Worm (Caenorhabditis elegans) whole organism, young adult: ENCODE measurements around the gene K06G5.1.

Source experiments
- B0261.1 ChIP-seq: sonication (generic microtip); optimal IDR thresholded peaks from 2 replicates; lab custom pipeline; 2016; ENCODE audit warnings: mild to moderate bottlenecking, missing genetic modification characterization, moderate library complexity, missing compliant biosample characterization
- B0336.3 ChIP-seq: fragments of 200-800 bp; sonication (Bioruptor generic); IDR thresholded peaks from 2 replicates; pipeline ENCODE4 v1.3.6; 2022; ENCODE audit warnings: missing genetic modification characterization, missing compliant biosample characterization
- C17E4.6 ChIP-seq: fragments of 200-800 bp; sonication (Bioruptor generic); IDR thresholded peaks from 2 replicates; pipeline ENCODE4 v1.3.6; 2022; ENCODE audit warnings: missing genetic modification reagents, missing genetic modification characterization, missing compliant biosample characterization
- F10E7.11 ChIP-seq: sonication (generic microtip); optimal IDR thresholded peaks from 2 replicates; lab custom pipeline; 2017; ENCODE audit warnings: mild to moderate bottlenecking, missing genetic modification characterization, moderate library complexity, missing compliant biosample characterization
- F39B2.1 ChIP-seq: fragments of 200-800 bp; sonication (Bioruptor generic); IDR thresholded peaks from 2 replicates; pipeline ENCODE4 v1.3.6; 2022; ENCODE audit warnings: missing genetic modification reagents, missing genetic modification characterization, missing compliant biosample characterization
- F55B11.4 ChIP-seq: sonication (generic microtip); optimal IDR thresholded peaks from 2 replicates; lab custom pipeline; 2016; ENCODE audit warnings: missing compliant biosample characterization, missing genetic modification characterization, borderline replicate concordance; ENCODE audit not compliant: insufficient read depth
- K11D2.4 ChIP-seq: fragments of 200-800 bp; sonication (Bioruptor generic); IDR thresholded peaks from 2 replicates; pipeline ENCODE4 v1.3.6; 2022; ENCODE audit warnings: missing genetic modification reagents, missing genetic modification characterization, missing compliant biosample characterization
- K12H6.12 ChIP-seq: fragments of 200-800 bp; sonication (Bioruptor generic); optimal IDR thresholded peaks from 2 replicates; lab custom pipeline; 2018; ENCODE audit warnings: mild to moderate bottlenecking, missing genetic modification characterization, missing compliant biosample characterization
- T26A5.8 ChIP-seq: sonication (generic microtip); optimal IDR thresholded peaks from 2 replicates; lab custom pipeline; 2016; ENCODE audit warnings: missing genetic modification characterization, missing compliant biosample characterization
- Y53G8AR.9 ChIP-seq: fragments of 200-800 bp; sonication (Bioruptor generic); conservative IDR thresholded peaks from 2 replicates; pipeline ENCODE4 v1.3.6; 2022; ENCODE audit warnings: missing genetic modification reagents, missing genetic modification characterization, missing compliant biosample characterization
- akir-1 ChIP-seq: fragments of 200-800 bp; sonication (Bioruptor generic); optimal IDR thresholded peaks from 2 replicates; lab custom pipeline; 2018; ENCODE audit warnings: mild to moderate bottlenecking, missing genetic modification characterization, moderate library complexity, missing compliant biosample characterization
- ama-1 ChIP-seq, 3 experiments: fragments of 150-350 bp in 1 of 3; sonication (generic microtip) in 2 of 3; optimal IDR thresholded peaks; 2 replicates each; lab custom pipeline; 2014 to 2018; ENCODE audit warnings: missing biosample characterization in 2 of 3, missing genetic modification characterization in 2 of 3, missing genetic modification reagents in 2 of 3
- aptf-2 ChIP-seq: fragments of 200-800 bp; sonication (Bioruptor generic); conservative IDR thresholded peaks from 2 replicates; pipeline ENCODE4 v1.3.6; 2022; ENCODE audit warnings: missing genetic modification reagents, missing genetic modification characterization, missing compliant biosample characterization
- ceh-100 ChIP-seq: fragments of 200-800 bp; sonication (Bioruptor generic); IDR thresholded peaks from 2 replicates; pipeline ENCODE4 v1.3.6; 2022; ENCODE audit warnings: missing genetic modification reagents, missing genetic modification characterization, missing compliant biosample characterization
- ceh-79 ChIP-seq: sonication (generic microtip); optimal IDR thresholded peaks from 2 replicates; lab custom pipeline; 2017; ENCODE audit warnings: mild to moderate bottlenecking, missing genetic modification characterization, missing compliant biosample characterization
- chd-7 ChIP-seq: sonication (generic microtip); optimal IDR thresholded peaks from 2 replicates; lab custom pipeline; 2016; ENCODE audit warnings: mild to moderate bottlenecking, missing genetic modification characterization, moderate library complexity, missing compliant biosample characterization
- dox-1 ChIP-seq: fragments of 200-800 bp; sonication (Bioruptor generic); IDR thresholded peaks from 2 replicates; pipeline ENCODE4 v1.3.6; 2022; ENCODE audit warnings: missing genetic modification reagents, missing genetic modification characterization, missing compliant biosample characterization
- egl-44 ChIP-seq: fragments of 200-800 bp; sonication (Bioruptor generic); IDR thresholded peaks from 2 replicates; pipeline ENCODE4 v1.3.6; 2022; ENCODE audit warnings: missing genetic modification reagents, missing genetic modification characterization, missing compliant biosample characterization
- ekl-4 ChIP-seq: fragments of 200-800 bp; sonication (Bioruptor generic); IDR thresholded peaks from 2 replicates; pipeline ENCODE4 v1.3.6; 2022; ENCODE audit warnings: missing genetic modification reagents, missing genetic modification characterization, missing compliant biosample characterization
- him-1 ChIP-seq: sonication (generic microtip); optimal IDR thresholded peaks from 2 replicates; lab custom pipeline; 2016; ENCODE audit warnings: missing genotype, missing genetic modification reagents, missing genetic modification characterization, missing compliant biosample characterization
- hlh-12 ChIP-seq: sonication (generic microtip); optimal IDR thresholded peaks from 2 replicates; lab custom pipeline; 2016; ENCODE audit warnings: missing genetic modification characterization, missing compliant biosample characterization
- hlh-26 ChIP-seq: fragments of 200-800 bp; sonication (Bioruptor generic); conservative IDR thresholded peaks from 2 replicates; pipeline ENCODE4 v1.3.6; 2022; ENCODE audit warnings: missing genetic modification reagents, missing genetic modification characterization, missing compliant biosample characterization
- hmg-20 ChIP-seq: fragments of 200-800 bp; sonication (Bioruptor generic); IDR thresholded peaks from 2 replicates; pipeline ENCODE4 v1.3.6; 2022; ENCODE audit warnings: missing genetic modification reagents, missing genetic modification characterization, missing compliant biosample characterization
- hrde-1 ChIP-seq: sonication (generic microtip); optimal IDR thresholded peaks from 2 replicates; lab custom pipeline; 2016; ENCODE audit warnings: missing genetic modification characterization, mild to moderate bottlenecking, missing compliant biosample characterization, moderate library complexity, missing genotype, missing genetic modification reagents, borderline replicate concordance
- lin-26 ChIP-seq: fragments of 200-800 bp; sonication (Bioruptor generic); IDR thresholded peaks from 2 replicates; pipeline ENCODE4 v1.3.6; 2022; ENCODE audit warnings: missing genetic modification reagents, missing genetic modification characterization, missing compliant biosample characterization
- lir-1 ChIP-seq: fragments of 200-800 bp; sonication (Bioruptor generic); conservative IDR thresholded peaks from 2 replicates; pipeline ENCODE4 v1.3.6; 2022; ENCODE audit warnings: missing genetic modification reagents, missing genetic modification characterization, missing compliant biosample characterization
- madf-3 ChIP-seq: fragments of 200-800 bp; sonication (Bioruptor generic); IDR thresholded peaks from 2 replicates; pipeline ENCODE4 v1.3.6; 2022; ENCODE audit warnings: missing genetic modification reagents, missing genetic modification characterization, missing compliant biosample characterization
- mel-28 ChIP-seq: sonication (generic microtip); optimal IDR thresholded peaks from 2 replicates; lab custom pipeline; 2016; ENCODE audit warnings: borderline replicate concordance, mild to moderate bottlenecking, missing genetic modification characterization, missing compliant biosample characterization
- mes-4 ChIP-seq: sonication (generic microtip); optimal IDR thresholded peaks from 2 replicates; lab custom pipeline; 2016; ENCODE audit warnings: missing genotype, missing genetic modification characterization, missing compliant biosample characterization
- mxl-1 ChIP-seq: sonication (generic microtip); optimal IDR thresholded peaks from 2 replicates; lab custom pipeline; 2016; ENCODE audit warnings: missing genetic modification characterization, missing compliant biosample characterization
- nhr-179 ChIP-seq: sonication (generic microtip); optimal IDR thresholded peaks from 2 replicates; lab custom pipeline; 2016; ENCODE audit warnings: mild to moderate bottlenecking, missing genetic modification characterization, missing compliant biosample characterization
- nhr-27 ChIP-seq: fragments of 200-800 bp; sonication (Bioruptor generic); optimal IDR thresholded peaks from 2 replicates; lab custom pipeline; 2018; ENCODE audit warnings: mild to moderate bottlenecking, missing genetic modification characterization, moderate library complexity, missing compliant biosample characterization
- nhr-90 ChIP-seq: sonication (generic microtip); optimal IDR thresholded peaks from 2 replicates; lab custom pipeline; 2016; ENCODE audit warnings: missing genotype, mild to moderate bottlenecking, missing genetic modification characterization, missing compliant biosample characterization
- pbrm-1 ChIP-seq: fragments of 200-800 bp; sonication (Bioruptor generic); IDR thresholded peaks from 2 replicates; pipeline ENCODE4 v1.3.6; 2022; ENCODE audit warnings: missing genetic modification reagents, missing genetic modification characterization, missing compliant biosample characterization
- pha-4 ChIP-seq: fragments of 150-350 bp; sonication (generic microtip); optimal IDR thresholded peaks from 2 replicates; lab custom pipeline; 2014; ENCODE audit warnings: missing biosample characterization, missing genetic modification reagents, missing genetic modification characterization
- rcor-1 ChIP-seq: fragments of 200-800 bp; sonication (Bioruptor generic); IDR thresholded peaks from 2 replicates; pipeline ENCODE4 v1.3.6; 2022; ENCODE audit warnings: missing genetic modification reagents, missing genetic modification characterization, missing compliant biosample characterization
- rpc-1 ChIP-seq, 2 experiments: fragments of 150-350 bp in 1 of 2; sonication (generic microtip) in 1 of 2; optimal IDR thresholded peaks; 2 replicates each; lab custom pipeline; 2014 to 2018; ENCODE audit warnings: missing biosample characterization in 1 of 2, missing genetic modification characterization in 1 of 2, missing genetic modification reagents in 1 of 2, missing genotype in 1 of 2
- sea-2 ChIP-seq: fragments of 200-800 bp; sonication (Bioruptor generic); IDR thresholded peaks from 2 replicates; pipeline ENCODE4 v1.3.6; 2022; ENCODE audit warnings: missing genetic modification characterization, missing compliant biosample characterization
- snpc-3.4 ChIP-seq: sonication (generic microtip); optimal IDR thresholded peaks from 2 replicates; lab custom pipeline; 2017; ENCODE audit warnings: missing genetic modification characterization, mild to moderate bottlenecking, missing compliant biosample characterization, antibody characterized with exemption, moderate library complexity, missing genotype, missing genetic modification reagents
- snpc-4 ChIP-seq, 5 experiments: fragments of 150-350 bp in 1 of 5; sonication (generic microtip) in 4 of 5; optimal IDR thresholded peaks; 2 replicates each; lab custom pipeline; 2014 to 2018; ENCODE audit warnings: missing genetic modification characterization in 5 of 5, missing biosample characterization in 3 of 5, antibody characterized with exemption in 2 of 5, mild to moderate bottlenecking in 2 of 5, missing compliant biosample characterization in 2 of 5, missing genotype in 2 of 5, moderate library complexity in 2 of 5, missing genetic modification reagents in 1 of 5
- tbp1 ChIP-seq: fragments of 200-800 bp; sonication (Bioruptor generic); optimal IDR thresholded peaks from 2 replicates; lab custom pipeline; 2018; ENCODE audit warnings: mild to moderate bottlenecking, missing genetic modification characterization, missing compliant biosample characterization
- xnd-1 ChIP-seq: sonication (generic microtip); optimal IDR thresholded peaks from 2 replicates; lab custom pipeline; 2016; ENCODE audit warnings: missing genotype, missing genetic modification reagents, missing genetic modification characterization, missing compliant biosample characterization
- zfh-2 ChIP-seq: fragments of 200-800 bp; sonication (Bioruptor generic); conservative IDR thresholded peaks from 2 replicates; pipeline ENCODE4 v1.3.6; 2022; ENCODE audit warnings: missing genetic modification reagents, missing genetic modification characterization, missing compliant biosample characterization
- ztf-22 ChIP-seq: fragments of 200-800 bp; sonication (Bioruptor generic); optimal IDR thresholded peaks from 2 replicates; lab custom pipeline; 2018; ENCODE audit warnings: mild to moderate bottlenecking, missing genetic modification characterization, moderate library complexity, missing compliant biosample characterization
- ztf-26 ChIP-seq: sonication (generic microtip); optimal IDR thresholded peaks from 2 replicates; lab custom pipeline; 2017; ENCODE audit warnings: missing genetic modification characterization, missing compliant biosample characterization
- ztf-3 ChIP-seq: fragments of 200-800 bp; sonication (Bioruptor generic); optimal IDR thresholded peaks from 2 replicates; lab custom pipeline; 2018; ENCODE audit warnings: mild to moderate bottlenecking, missing genetic modification characterization, missing compliant biosample characterization

Gene K06G5.1

ce11 chrX:14169569-14170031 lies 45.2 kb upstream of the K06G5.1 start, which contains the start of gene sym-4 (continued):
- TF ChIP-seq ztf-22 (GFP tag; lab: Kevin White, UChicago), result peak; percentile 79
- TF ChIP-seq pbrm-1 (GFP tag; lab: Robert Waterston, UW), result peak; percentile 72; the same call in 1 of the 2 replicates
- TF ChIP-seq nhr-27, result no peak
- TF ChIP-seq egl-44 (GFP tag; lab: Robert Waterston, UW), result peak; percentile 85; the same call in 1 of the 2 replicates
- TF ChIP-seq lir-1 (GFP tag; lab: Robert Waterston, UW), result peak; percentile 74
- no peak for TF ChIP-seq hlh-26 (GFP tag; lab: Robert Waterston, UW)
- TF ChIP-seq F10E7.11 (tag; lab: Kevin White, UChicago), result no peak
- peak; percentile 84 for TF ChIP-seq K11D2.4 (GFP tag; lab: Robert Waterston, UW)
- no peak for TF ChIP-seq mxl-1 (tag; lab: Kevin White, UChicago)
- TF ChIP-seq B0336.3, result peak; percentile 89
- TF ChIP-seq F55B11.4, result no peak
- no peak for TF ChIP-seq sea-2 (GFP tag; lab: Robert Waterston, UW)
- peak; percentile 89 for TF ChIP-seq ztf-26
- peak; percentile 54 for TF ChIP-seq rcor-1 (GFP tag; lab: Robert Waterston, UW)
- no peak for TF ChIP-seq xnd-1
- no peak for TF ChIP-seq snpc-3.4 (tag; lab: Kevin White, UChicago)
- TF ChIP-seq ceh-100, result no peak
- TF ChIP-seq akir-1 (GFP tag; lab: Kevin White, UChicago), result peak; percentile 30
- peak; percentile 82; the same call in 1 of the 2 replicates for TF ChIP-seq Y53G8AR.9
- TF ChIP-seq T26A5.8, result no peak
- TF ChIP-seq nhr-90 (tag; lab: Kevin White, UChicago), result peak; percentile 91
- no peak for TF ChIP-seq hlh-12
- TF ChIP-seq ekl-4, result peak; percentile 92

- TF ChIP-seq F55B11.4, result no peak
- no peak for TF ChIP-seq hrde-1 (tag; lab: Kevin White, UChicago)
- no peak for TF ChIP-seq ceh-79
- no peak for TF ChIP-seq ztf-22 (GFP tag; lab: Kevin White, UChicago)
- TF ChIP-seq hlh-12, result no peak
- no peak for TF ChIP-seq mes-4 (tag; lab: Kevin White, UChicago)
- peak; percentile 30 for TF ChIP-seq pha-4 (tag; lab: Kevin White, UChicago)
- TF ChIP-seq sea-2 (GFP tag; lab: Robert Waterston, UW), result no peak
- TF ChIP-seq ceh-100, result no peak
- no peak for TF ChIP-seq ama-1 (optimal IDR thresholded peaks at IDR 0.05; lab: Kevin White, UChicago)
- TF ChIP-seq ama-1 (GFP tag; optimal IDR thresholded peaks at IDR 0.05; lab: Kevin White, UChicago), result no peak
- TF ChIP-seq rpc-1 (optimal IDR thresholded peaks at IDR 0.05; lab: Kevin White, UChicago), result no peak
- TF ChIP-seq rpc-1 (tag; optimal IDR thresholded peaks at IDR 0.05; lab: Kevin White, UChicago), result no peak
- no peak for TF ChIP-seq hlh-26 (GFP tag; lab: Robert Waterston, UW)
- TF ChIP-seq tbp1 (GFP tag; lab: Kevin White, UChicago), result no peak
- TF ChIP-seq snpc-4 (GFP tag; optimal IDR thresholded peaks at IDR 0.05; lab: Kevin White, UChicago), result no peak
- TF ChIP-seq snpc-4 (tag; optimal IDR thresholded peaks at IDR 0.05; lab: Kevin White, UChicago), result peak in 2 of 4 experiments; percentile 24 to 52
- no peak for TF ChIP-seq aptf-2 (GFP tag; lab: Robert Waterston, UW)
- TF ChIP-seq him-1 (tag; lab: Kevin White, UChicago), result no peak
- TF ChIP-seq pbrm-1 (GFP tag; lab: Robert Waterston, UW), result no peak; the same call in 1 of the 2 replicates
- no peak for TF ChIP-seq chd-7 (tag; lab: Kevin White, UChicago)
- TF ChIP-seq dox-1 (GFP tag; lab: Robert Waterston, UW), result no peak; the same call in 1 of the 2 replicates
- no peak for TF ChIP-seq hmg-20 (GFP tag; lab: Robert Waterston, UW)
- TF ChIP-seq egl-44 (GFP tag; lab: Robert Waterston, UW), result no peak
- no peak for TF ChIP-seq mel-28 (tag; lab: Kevin White, UChicago)
- no peak for TF ChIP-seq ztf-3 (GFP tag; lab: Kevin White, UChicago)
- TF ChIP-seq K12H6.12, result no peak
- no peak for TF ChIP-seq C17E4.6 (GFP tag; lab: Robert Waterston, UW)
- no peak for TF ChIP-seq zfh-2
- TF ChIP-seq madf-3, result no peak
- TF ChIP-seq lin-26, result no peak
- TF ChIP-seq B0261.1 (tag; lab: Kevin White, UChicago), result no peak
- no peak for TF ChIP-seq F39B2.1 (GFP tag; lab: Robert Waterston, UW)
- TF ChIP-seq nhr-179 (tag; lab: Kevin White, UChicago), result no peak
Observed at ce11 chrX:14173850-14174249, 40.9 kb upstream of the K06G5.1 start, which contains the start of gene idhb-1. Gene idhb-1 (minus strand): TSS chrX:14174063.
